Worm (Caenorhabditis elegans): Measurements from ENCODE around the gene srh-173.
"Not testable (repeated sequence)": the region's sequence is repeated elsewhere in the genome, so short reads cannot be mapped to it uniquely, and the experiment has no call there.

DNA sequence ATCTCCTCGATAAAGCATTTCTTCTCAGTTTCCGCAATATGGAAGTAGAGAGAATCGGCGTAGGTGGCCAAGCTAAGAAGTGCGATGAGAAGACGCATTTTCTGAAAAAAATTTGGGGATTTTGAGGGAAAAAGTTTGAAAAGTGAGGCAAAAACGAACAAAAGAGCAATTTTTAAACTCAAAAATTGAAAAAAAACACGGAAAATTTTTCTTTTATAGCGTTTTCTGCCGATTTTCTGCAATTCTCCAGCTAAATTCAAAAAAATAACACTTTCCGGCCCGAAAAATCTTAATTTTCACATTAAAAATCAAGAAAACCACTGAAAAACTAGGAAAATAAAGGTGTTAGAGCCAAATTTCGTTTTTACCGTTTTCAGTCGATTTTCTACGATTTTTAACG is 24.1 kb upstream of the srh-173 start, which contains the start of gene tmed-4:
- TF ChIP-seq ztf-23 (GFP tag; IDR thresholded peaks at IDR 0.05); T22C8.4 (GFP tag; IDR thresholded peaks at IDR 0.05); tab-1 (GFP tag; IDR thresholded peaks at IDR 0.05); cog-1 (tag; optimal IDR thresholded peaks at IDR 0.05); flt-1 (GFP tag; IDR thresholded peaks at IDR 0.05); med-1 (GFP tag; optimal IDR thresholded peaks at IDR 0.05; ENCODE audit: insufficient read depth); ref-1 (GFP tag; conservative IDR thresholded peaks at IDR 0.05); ztf-29 (GFP tag; IDR thresholded peaks at IDR 0.05); klf-2 (GFP tag; conservative IDR thresholded peaks at IDR 0.05): not testable (repeated sequence)

Measured in whole organism, midembryonic.